Fruit fly (Drosophila melanogaster) whole organism: Measurements from ENCODE around the gene CG11247.

Source experiments
- CG8478 ChIP-seq: fragments of >200 bp; optimal IDR thresholded peaks from 2 replicates; lab custom pipeline; 2018; ENCODE audit warnings: inconsistent platforms
- Dll ChIP-seq: fragments of >200 bp; optimal IDR thresholded peaks from 2 replicates; lab custom pipeline; 2017
- EcR ChIP-seq, 2 experiments: fragments of >200 bp; optimal IDR thresholded peaks; 2 replicates each; lab custom pipeline; 2017; ENCODE audit warnings: missing biosample characterization in 2 of 2, missing genetic modification characterization in 2 of 2, missing genetic modification reagents in 2 of 2
- pan ChIP-seq: fragments of >200 bp; optimal IDR thresholded peaks from 2 replicates; lab custom pipeline; 2017
- psq ChIP-seq: fragments of >200 bp; optimal IDR thresholded peaks from 2 replicates; lab custom pipeline; 2017
- usp ChIP-seq: fragments of >200 bp; optimal IDR thresholded peaks from 2 replicates; lab custom pipeline; 2017; ENCODE audit warnings: missing biosample characterization, missing genetic modification characterization, mixed read lengths

Gene CG11247

DNA sequence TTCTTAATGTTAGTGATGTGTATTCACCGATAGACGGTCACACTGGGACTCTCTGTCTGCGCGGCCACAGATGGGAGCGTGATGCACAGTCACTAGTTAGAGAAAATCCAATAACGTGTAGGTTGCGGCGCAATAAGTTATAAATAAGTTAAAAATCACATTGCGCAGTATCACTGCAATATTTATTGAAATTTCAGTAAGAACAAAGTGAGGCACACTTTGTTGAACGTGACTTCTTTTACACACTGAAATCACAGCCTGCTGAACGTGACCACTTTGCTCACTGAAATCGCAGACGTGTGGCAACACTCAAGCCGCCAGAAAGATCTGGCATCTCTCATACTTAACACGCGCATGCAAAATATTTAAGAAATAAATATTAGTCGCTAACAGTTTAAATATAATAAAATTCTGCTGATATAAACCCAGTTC lies at the start of gene CG11247, which contains the start of gene Polr2H:
Gene CG11247, minus strand, starts transcription at position 191 of the 432 bp plus-strand sequence.
Gene Polr2H, plus strand, starts transcription at position 317 of the 432 bp plus-strand sequence.
- TF ChIP-seq usp (GFP tag; lab: Kevin White, UChicago) (no peak), Dll (lab: Kevin White, UChicago) (no peak), EcR (GFP tag; optimal IDR thresholded peaks at IDR 0.05; lab: Kevin White, UChicago) (peak; percentile 3 to 30)

DNA sequence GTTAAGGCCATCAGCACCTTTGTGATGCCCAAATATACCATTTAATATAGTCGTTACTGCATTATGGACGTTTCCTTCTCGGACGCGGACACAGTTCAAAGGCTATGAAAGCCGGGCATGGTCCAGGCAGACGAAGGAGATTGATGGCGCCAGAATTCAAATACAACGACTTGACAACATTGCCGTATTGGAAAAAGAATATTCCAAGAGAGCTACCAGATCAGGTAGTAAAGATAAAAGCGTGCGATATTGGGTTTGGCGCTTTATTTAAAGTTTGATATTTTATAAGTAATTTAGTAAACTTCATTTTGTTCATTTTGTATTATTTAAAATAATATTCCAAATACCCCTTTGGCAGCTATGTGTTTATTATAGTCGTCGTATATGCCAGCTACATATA lies 45.2 kb upstream of the CG11247 start:
- TF ChIP-seq CG8478 (lab: Kevin White, UChicago) (no peak), usp (GFP tag; lab: Kevin White, UChicago) (no peak), EcR (GFP tag; optimal IDR thresholded peaks at IDR 0.05; lab: Kevin White, UChicago) (no peak), Dll (lab: Kevin White, UChicago) (no peak), pan (lab: Kevin White, UChicago) (no peak), psq (lab: Kevin White, UChicago) (no peak)

DNA sequence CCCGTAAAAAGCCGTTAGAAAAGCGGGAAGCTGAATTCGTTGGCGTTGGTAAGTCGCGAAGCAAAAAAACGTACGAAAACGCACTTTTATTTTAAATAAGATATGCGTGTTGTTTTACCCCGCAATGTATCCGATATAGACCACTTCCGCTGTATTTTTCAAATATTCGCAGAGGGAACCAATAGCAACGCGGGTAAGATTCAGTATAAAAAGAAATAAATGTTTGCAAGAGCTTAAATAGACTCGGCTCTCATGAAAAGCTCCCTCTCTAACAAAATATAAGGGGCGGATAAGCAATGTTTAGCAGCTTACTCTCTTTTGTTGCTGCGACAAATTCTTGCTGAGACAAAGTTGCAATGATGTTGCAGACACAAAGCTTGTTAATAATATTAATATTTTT lies 41.7 kb upstream of the CG11247 start, which contains the start of gene Syn1:
Gene Syn1, minus strand, starts transcription at position 207 of the 400 bp plus-strand sequence.
- TF ChIP-seq pan (lab: Kevin White, UChicago) = no peak
- no peak for TF ChIP-seq usp (GFP tag; lab: Kevin White, UChicago)
- no peak for TF ChIP-seq EcR (GFP tag; optimal IDR thresholded peaks at IDR 0.05; lab: Kevin White, UChicago)
- TF ChIP-seq Dll (lab: Kevin White, UChicago) = no peak
- no peak for TF ChIP-seq psq (lab: Kevin White, UChicago)
- no peak for TF ChIP-seq CG8478 (lab: Kevin White, UChicago)

dm6 chr3L:21769515-21769914 lies 40.9 kb upstream of the CG11247 start, which contains the start of gene CG7370:
CG7370 (plus strand) TSS chr3L:21769815.
- TF ChIP-seq usp (GFP tag; lab: Kevin White, UChicago) (no peak), psq (lab: Kevin White, UChicago) (no peak), pan (lab: Kevin White, UChicago) (no peak), EcR (GFP tag; optimal IDR thresholded peaks at IDR 0.05; lab: Kevin White, UChicago) (no peak), Dll (lab: Kevin White, UChicago) (no peak), CG8478 (lab: Kevin White, UChicago) (no peak)

- TF ChIP-seq Dll (lab: Kevin White, UChicago) = no peak
- TF ChIP-seq CG8478 (lab: Kevin White, UChicago) = no peak
- TF ChIP-seq psq (lab: Kevin White, UChicago) = no peak
- TF ChIP-seq EcR (GFP tag; optimal IDR thresholded peaks at IDR 0.05; lab: Kevin White, UChicago) = no peak
- TF ChIP-seq pan (lab: Kevin White, UChicago) = no peak
- TF ChIP-seq usp (GFP tag; lab: Kevin White, UChicago) = no peak
These were observed 37.3 kb upstream of the CG11247 start for dm6 chr3L:21765931-21766330.

DNA sequence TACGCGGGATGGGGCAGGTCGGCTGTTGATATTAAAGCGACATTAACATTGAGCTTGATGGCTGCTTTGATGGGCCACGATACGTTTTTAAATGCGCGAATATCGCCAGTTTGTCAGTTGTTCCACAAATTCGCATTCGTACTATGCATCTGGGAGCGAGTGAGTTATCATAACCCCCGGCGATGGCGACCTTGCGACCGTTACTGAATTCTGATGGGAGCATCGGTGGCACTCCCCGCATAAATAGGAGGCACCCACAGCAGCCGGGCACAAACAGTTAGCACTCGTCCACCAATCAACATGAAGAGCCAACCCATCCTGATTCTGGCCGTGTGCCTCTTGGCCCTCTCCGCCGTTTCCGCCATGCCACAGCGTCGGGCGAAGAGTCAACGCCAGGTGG lies 28.3 kb upstream of the CG11247 start, which contains the start of gene CG14564:
Gene CG14564, plus strand, starts transcription at position 301 of the 400 bp plus-strand sequence.
- TF ChIP-seq EcR (GFP tag; optimal IDR thresholded peaks at IDR 0.05; lab: Kevin White, UChicago) (no peak), CG8478 (lab: Kevin White, UChicago) (no peak), usp (GFP tag; lab: Kevin White, UChicago) (no peak), psq (lab: Kevin White, UChicago) (no peak), Dll (lab: Kevin White, UChicago) (no peak), pan (lab: Kevin White, UChicago) (no peak)

dm6 chr3L:21744169-21744568 lies 15.6 kb upstream of the CG11247 start, which contains the start of gene CG14565:
CG14565 (minus strand) TSS chr3L:21744269.
- TF ChIP-seq CG8478 (lab: Kevin White, UChicago) (no peak), EcR (GFP tag; optimal IDR thresholded peaks at IDR 0.05; lab: Kevin White, UChicago) (no peak), psq (lab: Kevin White, UChicago) (no peak), usp (GFP tag; lab: Kevin White, UChicago) (no peak), pan (lab: Kevin White, UChicago) (no peak), Dll (lab: Kevin White, UChicago) (no peak)

DNA sequence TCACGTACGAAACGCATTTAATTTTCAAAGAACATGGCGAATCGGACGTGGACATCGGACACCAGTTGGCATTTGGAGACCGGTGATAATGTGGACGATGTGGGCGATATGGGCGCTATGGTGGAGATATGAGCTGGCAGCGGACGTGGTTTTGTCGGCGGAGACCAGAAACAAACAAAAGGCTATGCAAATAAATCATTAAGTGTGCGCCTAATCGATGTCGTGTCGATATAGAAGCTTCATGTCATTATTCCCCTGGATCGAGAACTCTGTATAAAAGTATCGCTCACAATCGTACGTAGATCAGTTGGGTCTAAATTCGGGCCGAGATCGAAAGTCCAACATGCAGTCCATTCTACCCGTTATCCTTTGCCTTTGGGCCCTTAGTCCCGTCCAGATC lies 12.6 kb upstream of the CG11247 start, which contains the start of gene CG14572:
Gene CG14572, plus strand, starts transcription at position 301 of the 400 bp plus-strand sequence.
- TF ChIP-seq psq (lab: Kevin White, UChicago) (no peak), EcR (GFP tag; optimal IDR thresholded peaks at IDR 0.05; lab: Kevin White, UChicago) (no peak), usp (GFP tag; lab: Kevin White, UChicago) (no peak), Dll (lab: Kevin White, UChicago) (no peak), pan (lab: Kevin White, UChicago) (no peak)

DNA sequence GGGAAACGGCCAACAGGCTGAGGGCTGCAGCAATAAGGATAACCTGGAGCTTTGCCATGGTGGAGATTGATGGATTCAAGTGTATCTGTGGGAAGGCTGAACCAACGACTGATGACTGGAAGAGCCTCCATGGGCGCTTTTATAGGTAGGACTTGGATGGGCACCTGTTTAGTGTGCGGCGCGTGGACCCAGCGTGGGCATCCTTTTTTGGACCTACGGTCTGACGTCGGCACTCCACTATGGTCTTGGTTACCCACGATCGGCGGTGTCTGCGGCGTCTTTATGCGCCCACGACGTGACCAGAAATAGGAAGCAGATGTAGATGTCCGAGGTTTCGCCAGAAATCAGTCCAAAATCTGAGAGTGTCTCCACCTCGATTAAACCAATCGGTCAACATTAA lies 11.6 kb upstream of the CG11247 start, which contains the start of gene CG14566:
Gene CG14566, minus strand, starts transcription at position 101 of the 400 bp plus-strand sequence.
- TF ChIP-seq Dll (lab: Kevin White, UChicago) (no peak), psq (lab: Kevin White, UChicago) (no peak), usp (GFP tag; lab: Kevin White, UChicago) (no peak), pan (lab: Kevin White, UChicago) (no peak), EcR (GFP tag; optimal IDR thresholded peaks at IDR 0.05; lab: Kevin White, UChicago) (no peak)

DNA sequence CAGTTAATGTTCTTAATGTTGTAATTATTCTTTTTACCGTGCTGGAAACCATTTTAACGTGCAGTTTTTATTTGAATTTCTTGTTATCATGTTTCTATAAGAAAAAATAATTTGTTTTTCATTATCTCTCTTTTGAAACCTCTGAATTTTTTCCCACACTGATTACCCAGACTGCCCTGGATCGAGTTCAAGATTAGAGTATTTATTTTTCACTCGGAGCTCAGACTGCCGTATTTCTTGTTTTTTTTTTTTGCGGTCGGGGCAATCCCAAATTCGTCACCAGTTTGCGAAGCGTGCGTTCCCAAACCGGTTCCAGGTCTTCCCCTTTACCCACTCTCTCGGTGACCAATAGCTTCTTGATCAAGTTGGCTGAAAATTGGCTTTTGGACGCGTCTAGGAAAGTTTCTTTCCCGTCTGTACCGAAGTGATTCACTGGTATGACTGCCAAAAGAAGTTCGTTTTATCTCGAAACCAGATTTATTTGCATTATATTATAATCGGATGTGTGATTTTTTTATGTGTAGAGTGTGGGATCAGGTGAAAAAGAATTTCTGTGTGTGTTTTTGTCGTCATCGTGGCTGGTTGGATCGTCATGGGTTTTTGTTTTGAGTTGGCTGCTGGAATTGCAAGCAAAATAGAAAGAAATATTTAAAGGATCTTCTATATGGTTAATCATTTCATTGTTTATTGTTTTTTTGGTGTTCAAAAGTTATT lies 10.6 kb upstream of the CG11247 start:
- TF ChIP-seq CG8478 (lab: Kevin White, UChicago) = no peak
- no peak for TF ChIP-seq EcR (GFP tag; optimal IDR thresholded peaks at IDR 0.05; lab: Kevin White, UChicago)
- no peak for TF ChIP-seq psq (lab: Kevin White, UChicago)
- no peak for TF ChIP-seq usp (GFP tag; lab: Kevin White, UChicago)
- no peak for TF ChIP-seq Dll (lab: Kevin White, UChicago)
- no peak for TF ChIP-seq pan (lab: Kevin White, UChicago)
